Worm (Caenorhabditis elegans) whole organism, L4 larva: ENCODE results near the gene irk-3.

ENCODE experiments used
- F49E8.2 ChIP-seq: sonication (generic microtip); optimal IDR thresholded peaks from 2 replicates; lab custom pipeline; 2016; ENCODE audit warnings: missing compliant biosample characterization, mild to moderate bottlenecking, missing genetic modification characterization, borderline replicate concordance
- R02D3.7 ChIP-seq: fragments of 150-350 bp; sonication (generic microtip); optimal IDR thresholded peaks from 3 replicates; lab custom pipeline; 2014; ENCODE audit warnings: missing biosample characterization, missing genetic modification characterization
- ama-1 ChIP-seq: fragments of 150-350 bp; optimal IDR thresholded peaks from 2 replicates; lab custom pipeline; 2014; ENCODE audit warnings: inconsistent platforms, mixed read lengths
- egl-27 ChIP-seq: sonication (generic microtip); optimal IDR thresholded peaks from 3 replicates; lab custom pipeline; 2017; ENCODE audit warnings: missing biosample characterization, missing genetic modification reagents, missing genetic modification characterization
- nhr-28 ChIP-seq: fragments of 150-350 bp; optimal IDR thresholded peaks from 2 replicates; lab custom pipeline; 2014; ENCODE audit warnings: missing biosample characterization, missing genetic modification characterization
- nhr-6 ChIP-seq: fragments of 150-350 bp; optimal IDR thresholded peaks from 2 replicates; lab custom pipeline; 2014; ENCODE audit warnings: missing biosample characterization, missing genetic modification characterization
- ztf-7 ChIP-seq: fragments of 150-350 bp; optimal IDR thresholded peaks from 2 replicates; lab custom pipeline; 2014; ENCODE audit warnings: missing biosample characterization, missing genetic modification characterization

DNA sequence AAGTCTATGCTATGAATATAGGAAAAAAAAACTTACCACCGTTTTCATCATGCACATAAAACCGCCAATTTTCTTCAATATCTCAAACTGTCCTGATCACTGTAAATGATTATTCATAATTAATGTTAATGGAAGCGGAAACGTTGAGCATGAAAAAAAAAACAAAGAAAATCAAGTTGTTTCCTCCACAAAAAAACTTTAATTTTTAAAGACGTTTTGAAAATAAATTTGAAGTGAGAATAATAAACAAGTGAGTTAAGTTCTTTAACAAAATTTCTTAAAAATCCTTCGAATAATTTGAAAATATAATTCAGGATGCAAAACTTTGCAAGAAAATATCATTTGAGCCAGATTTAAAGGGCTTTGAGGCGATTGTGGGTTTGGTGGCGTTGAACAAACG, at the start of gene irk-3:
- TF ChIP-seq ama-1 (lab: Kevin White, UChicago) (no peak), ztf-7 (tag; lab: Kevin White, UChicago) (no peak), nhr-28 (tag; lab: Kevin White, UChicago) (no peak), R02D3.7 (tag; lab: Kevin White, UChicago) (no peak), F49E8.2 (tag; lab: Kevin White, UChicago) (no peak), egl-27 (tag; lab: Kevin White, UChicago) (no peak), nhr-6 (no peak)
